Worm (Caenorhabditis elegans) whole organism, L1 larva: ENCODE measurements around the gene Y44A6D.6.

Experiments used
- Y116A8C.19 ChIP-seq: sonication (generic microtip); optimal IDR thresholded peaks from 2 replicates; lab custom pipeline; 2016; ENCODE audit warnings: missing compliant biosample characterization, missing genetic modification characterization, borderline replicate concordance
- ceh-82 ChIP-seq, 3 experiments: fragments of 150-350 bp in 1 of 3; sonication (generic microtip) in 2 of 3; optimal IDR thresholded peaks; 2 replicates each; lab custom pipeline; 2014 to 2017; ENCODE audit warnings: missing biosample characterization in 3 of 3, missing genetic modification characterization in 3 of 3
- dpl-1 ChIP-seq, 3 experiments: fragments of 150-350 bp in 2 of 3; sonication (generic microtip) in 1 of 3; optimal IDR thresholded peaks; 2 replicates each; lab custom pipeline; 2014 to 2017; ENCODE audit warnings: missing biosample characterization in 3 of 3, missing genetic modification characterization in 3 of 3, missing genetic modification reagents in 3 of 3
- irx-1 ChIP-seq: sonication (generic microtip); optimal IDR thresholded peaks from 2 replicates; lab custom pipeline; 2016; ENCODE audit warnings: missing genetic modification characterization, missing compliant biosample characterization
- lin-39 ChIP-seq: fragments of 150-350 bp; optimal IDR thresholded peaks from 2 replicates; lab custom pipeline; 2014; ENCODE audit warnings: missing biosample characterization, missing genetic modification reagents, missing genetic modification characterization
- lsy-2 ChIP-seq, 2 experiments: fragments of 150-350 bp; optimal IDR thresholded peaks; 2 replicates each; lab custom pipeline; 2014; ENCODE audit warnings: missing biosample characterization in 2 of 2, missing genetic modification characterization in 2 of 2
- mdl-1 ChIP-seq, 2 experiments: fragments of 150-350 bp; optimal IDR thresholded peaks; 2 replicates each; lab custom pipeline; 2014 to 2017; ENCODE audit warnings: missing biosample characterization in 2 of 2, missing genetic modification characterization in 2 of 2, inconsistent platforms in 1 of 2
- rnt-1 ChIP-seq: sonication (generic microtip); optimal IDR thresholded peaks from 2 replicates; lab custom pipeline; 2016; ENCODE audit warnings: mild to moderate bottlenecking, missing genetic modification characterization, moderate library complexity, missing compliant biosample characterization
- skn-1 ChIP-seq: fragments of 150-350 bp; optimal IDR thresholded peaks from 2 replicates; lab custom pipeline; 2014; ENCODE audit warnings: missing biosample characterization, missing genetic modification characterization
- tbx-2 ChIP-seq: sonication (generic microtip); optimal IDR thresholded peaks from 2 replicates; lab custom pipeline; 2016; ENCODE audit warnings: missing genetic modification characterization, missing compliant biosample characterization
- unc-62 ChIP-seq: fragments of 150-350 bp; optimal IDR thresholded peaks from 2 replicates; lab custom pipeline; 2014; ENCODE audit warnings: missing biosample characterization, missing genetic modification reagents, missing genetic modification characterization
- ztf-11 ChIP-seq, 2 experiments: sonication (generic microtip); optimal IDR thresholded peaks; 2 replicates each; lab custom pipeline; 2016 to 2017; ENCODE audit warnings: missing genetic modification characterization in 2 of 2, missing biosample characterization in 1 of 2, missing compliant biosample characterization in 1 of 2

- TF ChIP-seq skn-1 (tag; lab: Kevin White, UChicago), result peak; percentile 54
- no peak for TF ChIP-seq unc-62
- peak; percentile 40 to 60 for TF ChIP-seq lsy-2 (tag; optimal IDR thresholded peaks at IDR 0.05; lab: Kevin White, UChicago)
- peak; percentile 69 for TF ChIP-seq tbx-2
- no peak for TF ChIP-seq lin-39 (tag; lab: Kevin White, UChicago)
- TF ChIP-seq ztf-11 (tag; optimal IDR thresholded peaks at IDR 0.05; lab: Kevin White, UChicago), result no peak
- TF ChIP-seq dpl-1 (GFP tag; optimal IDR thresholded peaks at IDR 0.05; lab: Kevin White, UChicago), result peak in 2 of 3 experiments; percentile 5 to 42
- no peak for TF ChIP-seq Y116A8C.19 (tag; lab: Kevin White, UChicago)
- peak; percentile 33 to 66 (median 42) for TF ChIP-seq ceh-82 (tag; optimal IDR thresholded peaks at IDR 0.05; lab: Kevin White, UChicago)
- peak; percentile 55 for TF ChIP-seq rnt-1 (tag; lab: Kevin White, UChicago)
- no peak for TF ChIP-seq irx-1 (tag; lab: Kevin White, UChicago)
- TF ChIP-seq mdl-1 (tag; optimal IDR thresholded peaks at IDR 0.05; lab: Kevin White, UChicago), result peak in 1 of 2 experiments; percentile 88
These were observed 30.4 kb upstream of the Y44A6D.6 start for ce11 chrV:20776761-20777160.
